Fruit fly (Drosophila melanogaster) whole organism, embryonic: ENCODE measurements around the gene Nup93-1.
A peak's percentile ranks its signal among the peaks of the same experiment; 100 is the strongest.

ENCODE experiments used
- Atf-2 ChIP-seq: fragments of 200-800 bp; sonication (Bioruptor generic); optimal IDR thresholded peaks from 2 replicates; lab custom pipeline; 2016; ENCODE audit warnings: missing biosample characterization, missing genetic modification characterization
- Bdp1 ChIP-seq: fragments of 200-800 bp; sonication (Bioruptor generic); optimal IDR thresholded peaks from 3 replicates; lab custom pipeline; 2016; ENCODE audit warnings: missing biosample characterization, missing genetic modification characterization
- Blimp-1 ChIP-seq: fragments of 200-800 bp; sonication (Bioruptor generic); optimal IDR thresholded peaks from 3 replicates; lab custom pipeline; 2018; ENCODE audit warnings: missing biosample characterization, missing genetic modification characterization, mild to moderate bottlenecking, moderate library complexity, missing genetic modification reagents
- CG11695 ChIP-seq: fragments of 200-800 bp; sonication (Bioruptor generic); IDR thresholded peaks from 3 replicates; pipeline ENCODE4 v1.3.6; 2022; ENCODE audit warnings: missing biosample characterization, missing genetic modification characterization
- CG12155 ChIP-seq: fragments of 200-800 bp; sonication (Bioruptor generic); optimal IDR thresholded peaks from 3 replicates; lab custom pipeline; 2016; ENCODE audit warnings: missing biosample characterization, missing genetic modification characterization
- CG14860 ChIP-seq: fragments of 200-800 bp; sonication (Bioruptor generic); IDR thresholded peaks from 3 replicates; pipeline ENCODE4 v1.3.6; 2022; ENCODE audit warnings: missing biosample characterization, missing genetic modification characterization; ENCODE audit not compliant: partially characterized antibody
- CG17829 ChIP-seq: fragments of 200-800 bp; optimal IDR thresholded peaks from 2 replicates; lab custom pipeline; 2019; ENCODE audit warnings: missing biosample characterization, mild to moderate bottlenecking, missing genetic modification characterization, moderate library complexity
- CG18011 ChIP-seq: fragments of 200-800 bp; sonication (Bioruptor generic); optimal IDR thresholded peaks from 2 replicates; lab custom pipeline; 2017; ENCODE audit warnings: missing biosample characterization, missing genetic modification characterization, mild to moderate bottlenecking, moderate library complexity, missing genotype
- CG2116 ChIP-seq: fragments of 200-800 bp; sonication (Bioruptor generic); optimal IDR thresholded peaks from 3 replicates; lab custom pipeline; 2018; ENCODE audit warnings: missing biosample characterization, mild to moderate bottlenecking, missing genetic modification characterization
- CG2129 ChIP-seq: fragments of 200-800 bp; sonication (Bioruptor generic); IDR thresholded peaks from 2 replicates; pipeline ENCODE4 v1.3.6; 2022; ENCODE audit warnings: missing biosample characterization, missing genetic modification characterization; ENCODE audit not compliant: partially characterized antibody
- CG31365 ChIP-seq: fragments of 200-800 bp; sonication (Bioruptor generic); optimal IDR thresholded peaks from 2 replicates; lab custom pipeline; 2018; ENCODE audit warnings: missing biosample characterization, mild to moderate bottlenecking, missing genetic modification characterization
- CG33213 ChIP-seq: fragments of 200-800 bp; sonication (Bioruptor generic); optimal IDR thresholded peaks from 3 replicates; lab custom pipeline; 2016; ENCODE audit warnings: missing biosample characterization, missing genetic modification characterization
- CG4282 ChIP-seq: fragments of 200-800 bp; sonication (Bioruptor generic); optimal IDR thresholded peaks from 2 replicates; lab custom pipeline; 2016; ENCODE audit warnings: missing biosample characterization, missing genetic modification characterization
- CG4707 ChIP-seq: fragments of 200-800 bp; sonication (Bioruptor generic); optimal IDR thresholded peaks from 2 replicates; lab custom pipeline; 2018; ENCODE audit warnings: missing biosample characterization, mild to moderate bottlenecking, missing genetic modification characterization, moderate library complexity
- CG5180 ChIP-seq: fragments of 200-800 bp; sonication (Bioruptor generic); optimal IDR thresholded peaks from 3 replicates; lab custom pipeline; 2017; ENCODE audit warnings: missing biosample characterization, missing genetic modification characterization, mild to moderate bottlenecking, moderate library complexity, missing genetic modification reagents
- CG6813 ChIP-seq: fragments of 200-800 bp; sonication (Bioruptor generic); optimal IDR thresholded peaks from 2 replicates; lab custom pipeline; 2017; ENCODE audit warnings: missing biosample characterization, missing genetic modification characterization, mild to moderate bottlenecking, moderate library complexity, missing genetic modification reagents
- CG7372 ChIP-seq: fragments of 200-800 bp; sonication (Bioruptor generic); IDR thresholded peaks from 2 replicates; pipeline ENCODE4 v1.3.6; 2022; ENCODE audit warnings: missing biosample characterization, missing genetic modification characterization
- CG7987 ChIP-seq: fragments of 200-800 bp; sonication (Bioruptor generic); optimal IDR thresholded peaks from 2 replicates; lab custom pipeline; 2018; ENCODE audit warnings: missing biosample characterization, mild to moderate bottlenecking, missing genetic modification characterization, moderate library complexity
- CG8290 ChIP-seq, 3 experiments: fragments of 200-800 bp; sonication (Bioruptor generic); optimal IDR thresholded peaks; 2 replicates each; lab custom pipeline; 2016 to 2019; ENCODE audit warnings: missing biosample characterization in 3 of 3, missing genetic modification characterization in 3 of 3, mild to moderate bottlenecking in 2 of 3, moderate library complexity in 1 of 3
- CkIIα-i1 ChIP-seq: fragments of 200-800 bp; sonication (Bioruptor generic); IDR thresholded peaks from 2 replicates; pipeline ENCODE4 v1.3.6; 2022; ENCODE audit warnings: missing biosample characterization, missing genetic modification characterization
- Deaf1 ChIP-seq: fragments of 200-800 bp; optimal IDR thresholded peaks from 3 replicates; lab custom pipeline; 2019; ENCODE audit warnings: missing biosample characterization, mild to moderate bottlenecking, missing genetic modification characterization, moderate library complexity
- Dfd ChIP-seq, 2 experiments: fragments of >200 bp; optimal IDR thresholded peaks; 2 replicates each; lab custom pipeline; 2017; ENCODE audit warnings: missing biosample characterization in 2 of 2, missing genetic modification characterization in 2 of 2
- HHEX ChIP-seq: fragments of 200-800 bp; sonication (Bioruptor generic); optimal IDR thresholded peaks from 3 replicates; lab custom pipeline; 2017; ENCODE audit warnings: missing biosample characterization, mild to moderate bottlenecking, missing genetic modification characterization, missing genetic modification reagents
- Hand ChIP-seq: fragments of 200-800 bp; sonication (Bioruptor generic); optimal IDR thresholded peaks from 2 replicates; lab custom pipeline; 2017; ENCODE audit warnings: mild to moderate bottlenecking, missing biosample characterization, missing genetic modification reagents, missing genetic modification characterization
- Jarid2 ChIP-seq: fragments of 200-800 bp; sonication (Bioruptor generic); optimal IDR thresholded peaks from 3 replicates; lab custom pipeline; 2017; ENCODE audit warnings: mild to moderate bottlenecking, missing biosample characterization, missing genetic modification reagents, missing genetic modification characterization
- Kr ChIP-seq: fragments of 200-800 bp; sonication (Bioruptor generic); optimal IDR thresholded peaks from 2 replicates; lab custom pipeline; 2017; ENCODE audit warnings: missing biosample characterization, mild to moderate bottlenecking, missing genetic modification characterization
- Poxn ChIP-seq: fragments of 200-800 bp; sonication (Bioruptor generic); IDR thresholded peaks from 2 replicates; pipeline ENCODE4 v1.3.6; 2022; ENCODE audit warnings: missing biosample characterization, missing genetic modification characterization
- Taf1 ChIP-seq: fragments of 200-800 bp; sonication (Bioruptor generic); IDR thresholded peaks from 2 replicates; pipeline ENCODE4 v1.3.6; 2022; ENCODE audit warnings: missing biosample characterization, missing genetic modification characterization
- ab ChIP-seq: fragments of 200-800 bp; sonication (Bioruptor generic); optimal IDR thresholded peaks from 2 replicates; lab custom pipeline; 2016; ENCODE audit warnings: missing biosample characterization, missing genetic modification characterization
- ash1 ChIP-seq: fragments of 200-800 bp; sonication (Bioruptor generic); optimal IDR thresholded peaks from 2 replicates; lab custom pipeline; 2018; ENCODE audit warnings: missing biosample characterization, mild to moderate bottlenecking, missing genetic modification characterization
- cato ChIP-seq: fragments of 200-800 bp; sonication (Bioruptor generic); optimal IDR thresholded peaks from 2 replicates; lab custom pipeline; 2016; ENCODE audit warnings: missing biosample characterization, missing genetic modification characterization, borderline replicate concordance
- chm ChIP-seq: fragments of 200-800 bp; sonication (Bioruptor generic); IDR thresholded peaks from 2 replicates; pipeline ENCODE4 v1.3.6; 2022; ENCODE audit warnings: missing biosample characterization, missing genetic modification characterization
- ci ChIP-seq: fragments of 200-800 bp; sonication (Bioruptor generic); IDR thresholded peaks from 3 replicates; pipeline ENCODE4 v1.3.6; 2022; ENCODE audit warnings: missing biosample characterization, missing genetic modification characterization
- dimm ChIP-seq: fragments of 200-800 bp; sonication (Bioruptor generic); IDR thresholded peaks from 2 replicates; pipeline ENCODE4 v1.3.6; 2022; ENCODE audit warnings: missing biosample characterization, missing genetic modification characterization
- dpn ChIP-seq, 2 experiments: fragments of 200-800 bp; sonication (Bioruptor generic); optimal IDR thresholded peaks; 3 replicates each; lab custom pipeline; 2016; ENCODE audit warnings: missing biosample characterization in 2 of 2, missing genetic modification characterization in 2 of 2
- dysf ChIP-seq: fragments of 200-800 bp; sonication (Bioruptor generic); IDR thresholded peaks from 3 replicates; pipeline ENCODE4 v1.3.6; 2022; ENCODE audit warnings: missing biosample characterization, missing genetic modification characterization
- ind ChIP-seq: fragments of 200-800 bp; sonication (Bioruptor generic); optimal IDR thresholded peaks from 3 replicates; lab custom pipeline; 2016; ENCODE audit warnings: missing biosample characterization, missing genetic modification characterization
- jumu ChIP-seq: fragments of 200-800 bp; sonication (Bioruptor generic); optimal IDR thresholded peaks from 3 replicates; lab custom pipeline; 2016; ENCODE audit warnings: missing biosample characterization, missing genetic modification characterization
- kay ChIP-seq: fragments of 200-800 bp; sonication (Bioruptor generic); optimal IDR thresholded peaks from 2 replicates; lab custom pipeline; 2016; ENCODE audit warnings: missing biosample characterization, missing genetic modification characterization
- maf-S ChIP-seq: fragments of 200-800 bp; sonication (Bioruptor generic); optimal IDR thresholded peaks from 2 replicates; lab custom pipeline; 2016; ENCODE audit warnings: missing biosample characterization, missing genetic modification characterization
- mirr ChIP-seq: fragments of 200-800 bp; sonication (Bioruptor generic); optimal IDR thresholded peaks from 3 replicates; lab custom pipeline; 2018; ENCODE audit warnings: missing biosample characterization, mild to moderate bottlenecking, missing genetic modification characterization
- pzg ChIP-seq: fragments of 200-800 bp; sonication (Bioruptor generic); optimal IDR thresholded peaks from 3 replicates; lab custom pipeline; 2018; ENCODE audit warnings: missing biosample characterization, mild to moderate bottlenecking, missing genetic modification characterization, moderate library complexity
- sd ChIP-seq: fragments of 200-800 bp; sonication (Bioruptor generic); optimal IDR thresholded peaks from 3 replicates; lab custom pipeline; 2018; ENCODE audit warnings: missing biosample characterization, mild to moderate bottlenecking, missing genetic modification characterization, moderate library complexity
- seq ChIP-seq: fragments of 200-800 bp; sonication (Bioruptor generic); IDR thresholded peaks from 2 replicates; pipeline ENCODE4 v1.3.6; 2022; ENCODE audit warnings: missing biosample characterization, missing genetic modification characterization
- sr ChIP-seq: fragments of 200-800 bp; sonication (Bioruptor generic); IDR thresholded peaks from 3 replicates; pipeline ENCODE4 v1.3.6; 2022; ENCODE audit warnings: missing biosample characterization, missing genetic modification characterization
- toy ChIP-seq: fragments of 200-800 bp; sonication (Bioruptor generic); IDR thresholded peaks from 2 replicates; pipeline ENCODE4 v1.3.6; 2022; ENCODE audit warnings: missing biosample characterization, missing genetic modification characterization
- trem ChIP-seq: fragments of 200-800 bp; optimal IDR thresholded peaks from 3 replicates; lab custom pipeline; 2019; ENCODE audit warnings: missing biosample characterization, mild to moderate bottlenecking, missing genetic modification characterization, moderate library complexity
- vfl ChIP-seq: fragments of 200-800 bp; sonication (Bioruptor generic); optimal IDR thresholded peaks from 2 replicates; lab custom pipeline; 2016; ENCODE audit warnings: missing biosample characterization, missing genetic modification characterization
- vvl ChIP-seq: fragments of 200-800 bp; sonication (Bioruptor generic); IDR thresholded peaks from 2 replicates; pipeline ENCODE4 v1.3.6; 2022; ENCODE audit warnings: missing biosample characterization, missing genetic modification characterization
- z ChIP-seq: fragments of 200-800 bp; sonication (Bioruptor generic); IDR thresholded peaks from 3 replicates; pipeline ENCODE4 v1.3.6; 2022; ENCODE audit warnings: missing biosample characterization, missing genetic modification characterization

Nup93-1 gene

DNA sequence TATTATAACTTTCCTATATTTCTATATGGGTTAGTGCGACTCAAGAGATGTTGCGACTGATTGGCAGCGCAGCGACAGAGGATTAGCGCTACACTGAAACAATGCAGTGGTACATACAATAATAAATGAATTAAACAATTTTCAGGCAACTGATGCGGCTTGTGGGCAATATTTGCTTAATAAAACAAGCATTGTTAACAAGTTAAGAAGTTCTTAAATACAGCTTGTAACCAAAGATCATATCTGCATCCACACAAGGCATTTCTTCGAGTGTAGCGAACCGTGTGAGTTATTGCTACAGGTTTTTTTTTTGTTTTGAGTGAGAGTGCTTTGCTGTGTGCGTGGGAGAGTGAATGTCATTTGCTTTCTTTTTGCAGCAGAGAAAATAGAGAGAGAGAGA lies 16.3 kb downstream of the Nup93-1 start (continued):
- TF ChIP-seq mirr (GFP tag; lab: Kevin White, UChicago), result no peak
- no peak for TF ChIP-seq CG7987 (GFP tag; lab: Kevin White, UChicago)
- TF ChIP-seq seq, result peak; percentile 63; the same call in 1 of the 2 replicates
- TF ChIP-seq Kr, result no peak
- TF ChIP-seq toy (GFP tag; lab: Robert Waterston, UW), result no peak
- peak; percentile 42 for TF ChIP-seq CG17829
- TF ChIP-seq vfl (GFP tag; lab: Kevin White, UChicago), result peak; percentile 29
- peak; percentile 28 for TF ChIP-seq CG2116 (GFP tag; lab: Kevin White, UChicago)
- peak; percentile 33 for TF ChIP-seq cato (GFP tag; lab: Kevin White, UChicago)
- TF ChIP-seq pzg (GFP tag; lab: Kevin White, UChicago), result no peak
- peak; percentile 54 for TF ChIP-seq ab (GFP tag; lab: Kevin White, UChicago)
- no peak for TF ChIP-seq ash1 (GFP tag; lab: Kevin White, UChicago)
- TF ChIP-seq sr (GFP tag; lab: Robert Waterston, UW), result peak; percentile 63; the same call in 2 of the 3 replicates
- TF ChIP-seq z (GFP tag; lab: Robert Waterston, UW), result 0 out of 3 replicates have a peak, but pooled peaks have one; percentile 37
- TF ChIP-seq Bdp1 (GFP tag; lab: Kevin White, UChicago), result no peak
- TF ChIP-seq jumu (GFP tag; lab: Kevin White, UChicago), result peak; percentile 70
- peak; percentile 59 for TF ChIP-seq dimm (GFP tag; lab: Robert Waterston, UW)
- peak; percentile 43 for TF ChIP-seq Hand (GFP tag; lab: Kevin White, UChicago)
- peak; percentile 72 for TF ChIP-seq Blimp-1 (GFP tag; lab: Kevin White, UChicago)
- TF ChIP-seq CG33213 (GFP tag; lab: Kevin White, UChicago), result peak; percentile 40
- TF ChIP-seq vvl (GFP tag; lab: Robert Waterston, UW), result peak; percentile 91
- TF ChIP-seq Dfd (GFP tag; optimal IDR thresholded peaks at IDR 0.05; lab: Kevin White, UChicago), result no peak
- peak; percentile 5 for TF ChIP-seq trem (tag; lab: Kevin White, UChicago)
- TF ChIP-seq HHEX (GFP tag; lab: Kevin White, UChicago), result peak; percentile 76
- TF ChIP-seq CG31365 (tag; lab: Kevin White, UChicago), result peak; percentile 24
- TF ChIP-seq CG6813, result peak; percentile 64
- no peak for TF ChIP-seq Poxn (GFP tag; lab: Robert Waterston, UW)
- no peak for TF ChIP-seq CG14860
- peak; percentile 39 for TF ChIP-seq kay (GFP tag; lab: Kevin White, UChicago)
- peak; percentile 79 for TF ChIP-seq CG11695 (GFP tag; lab: Robert Waterston, UW)
- TF ChIP-seq chm (GFP tag; lab: Robert Waterston, UW), result no peak
- TF ChIP-seq Deaf1, result peak; percentile 12
- TF ChIP-seq Jarid2 (GFP tag; lab: Kevin White, UChicago), result no peak
- TF ChIP-seq ci (GFP tag; lab: Robert Waterston, UW), result peak; percentile 88
- no peak for TF ChIP-seq CkIIα-i1 (GFP tag; lab: Robert Waterston, UW)
- peak; percentile 42 for TF ChIP-seq CG18011 (GFP tag; lab: Kevin White, UChicago)
- TF ChIP-seq sd (tag; lab: Kevin White, UChicago), result peak; percentile 9
- peak; percentile 79 for TF ChIP-seq dysf
- TF ChIP-seq maf-S (GFP tag; lab: Kevin White, UChicago), result peak; percentile 58
- peak; percentile 83 for TF ChIP-seq ind (GFP tag; lab: Kevin White, UChicago)
- TF ChIP-seq CG4707 (GFP tag; lab: Kevin White, UChicago), result peak; percentile 34
- peak; percentile 62 for TF ChIP-seq Atf-2 (GFP tag; lab: Kevin White, UChicago)
- TF ChIP-seq CG4282 (GFP tag; lab: Kevin White, UChicago), result peak; percentile 41
- no peak for TF ChIP-seq CG2129 (GFP tag; lab: Robert Waterston, UW)
- peak; percentile 50; the same call in 1 of the 2 replicates for TF ChIP-seq CG7372 (GFP tag; lab: Robert Waterston, UW)
- 0 out of 2 replicates have a peak, but pooled peaks have one; percentile 32 for TF ChIP-seq Taf1 (GFP tag; lab: Robert Waterston, UW)
- TF ChIP-seq dpn (GFP tag; optimal IDR thresholded peaks at IDR 0.05; lab: Kevin White, UChicago), result peak; percentile 70 to 76
- peak; percentile 52 for TF ChIP-seq CG5180 (GFP tag; lab: Kevin White, UChicago)
- peak; percentile 51 for TF ChIP-seq CG12155 (GFP tag; lab: Kevin White, UChicago)
- no peak for TF ChIP-seq CG8290 (GFP tag; optimal IDR thresholded peaks at IDR 0.05; lab: Kevin White, UChicago)
- TF ChIP-seq CG8290 (tag; optimal IDR thresholded peaks at IDR 0.05; lab: Kevin White, UChicago), result peak in 1 of 2 experiments; percentile 82
